Worm (Caenorhabditis elegans) whole organism, L4 larva: ENCODE measurements around the gene Y34B4A.7.
A peak's percentile ranks its signal among the peaks of the same experiment; 100 is the strongest.

Experiments
- F26F4.8 ChIP-seq: fragments of 200-800 bp; sonication (Bioruptor generic); conservative IDR thresholded peaks from 2 replicates; pipeline ENCODE4 v1.3.6; 2022; ENCODE audit warnings: missing genetic modification characterization, missing compliant biosample characterization
- F44E2.7 ChIP-seq: fragments of 200-800 bp; sonication (Bioruptor generic); IDR thresholded peaks from 2 replicates; pipeline ENCODE4 v2.1.2; 2022; ENCODE audit warnings: missing genetic modification characterization, missing compliant biosample characterization
- F49E8.2 ChIP-seq: sonication (generic microtip); optimal IDR thresholded peaks from 2 replicates; lab custom pipeline; 2016; ENCODE audit warnings: missing compliant biosample characterization, mild to moderate bottlenecking, missing genetic modification characterization, borderline replicate concordance
- R02D3.7 ChIP-seq: fragments of 150-350 bp; sonication (generic microtip); optimal IDR thresholded peaks from 3 replicates; lab custom pipeline; 2014; ENCODE audit warnings: missing biosample characterization, missing genetic modification characterization
- ZK546.5 ChIP-seq, 2 experiments: sonication (generic microtip); optimal IDR thresholded peaks; 2 replicates each; lab custom pipeline; 2017; ENCODE audit warnings: missing biosample characterization in 2 of 2, missing genetic modification characterization in 2 of 2
- aha-1 ChIP-seq: fragments of 150-350 bp; peaks from one replicate; lab custom pipeline; 2014; ENCODE audit warnings: missing biosample characterization, missing genetic modification characterization
- ama-1 ChIP-seq: fragments of 150-350 bp; optimal IDR thresholded peaks from 2 replicates; lab custom pipeline; 2014; ENCODE audit warnings: inconsistent platforms, mixed read lengths
- ceh-82 ChIP-seq: sonication (generic microtip); optimal IDR thresholded peaks from 2 replicates; lab custom pipeline; 2017; ENCODE audit warnings: missing biosample characterization, missing genetic modification characterization
- cey-2 ChIP-seq: sonication (generic microtip); optimal IDR thresholded peaks from 3 replicates; lab custom pipeline; 2017; ENCODE audit warnings: missing genetic modification characterization, mild to moderate bottlenecking, missing compliant biosample characterization, antibody characterized with exemption, borderline replicate concordance; ENCODE audit not compliant: insufficient read depth
- daf-16 ChIP-seq, 3 experiments: sonication (generic microtip); optimal IDR thresholded peaks; 2 replicates each; lab custom pipeline; 2016 to 2017; ENCODE audit warnings: missing genetic modification characterization in 3 of 3, missing genetic modification reagents in 3 of 3, mild to moderate bottlenecking in 2 of 3, missing compliant biosample characterization in 2 of 3, missing biosample characterization in 1 of 3, moderate library complexity in 1 of 3
- dmd-6 ChIP-seq: fragments of 200-800 bp; sonication (Bioruptor generic); IDR thresholded peaks from 2 replicates; pipeline ENCODE4 v1.3.6; 2022; ENCODE audit warnings: missing genetic modification reagents, missing genetic modification characterization, missing compliant biosample characterization
- dmd-8 ChIP-seq: fragments of 200-800 bp; sonication (Bioruptor generic); IDR thresholded peaks from 2 replicates; pipeline ENCODE4 v1.3.6; 2022; ENCODE audit warnings: missing genetic modification characterization, missing compliant biosample characterization
- dmd-9 ChIP-seq: fragments of 200-800 bp; sonication (Bioruptor generic); IDR thresholded peaks from 2 replicates; pipeline ENCODE4 v1.3.6; 2022; ENCODE audit warnings: missing genetic modification reagents, missing genetic modification characterization, missing compliant biosample characterization
- dpl-1 ChIP-seq: fragments of 150-350 bp; optimal IDR thresholded peaks from 2 replicates; lab custom pipeline; 2014; ENCODE audit warnings: missing biosample characterization, missing genetic modification reagents, missing genetic modification characterization
- duxl-1 ChIP-seq: sonication (generic microtip); optimal IDR thresholded peaks from 2 replicates; lab custom pipeline; 2016; ENCODE audit warnings: mild to moderate bottlenecking, missing genetic modification characterization, moderate library complexity, missing compliant biosample characterization; ENCODE audit not compliant: poor library complexity
- dve-1 ChIP-seq: sonication (generic microtip); optimal IDR thresholded peaks from 2 replicates; lab custom pipeline; 2017; ENCODE audit warnings: antibody characterized with exemption, mild to moderate bottlenecking, missing genetic modification characterization, missing compliant biosample characterization; ENCODE audit not compliant: insufficient read depth
- fkh-10 ChIP-seq: fragments of 150-350 bp; optimal IDR thresholded peaks from 2 replicates; lab custom pipeline; 2014; ENCODE audit warnings: missing biosample characterization, missing genetic modification reagents, missing genetic modification characterization
- gei-8 ChIP-seq: fragments of 200-800 bp; sonication (Bioruptor generic); optimal IDR thresholded peaks from 2 replicates; lab custom pipeline; 2018; ENCODE audit warnings: mild to moderate bottlenecking, missing genetic modification characterization, missing compliant biosample characterization
- hlh-11 ChIP-seq: fragments of 200-800 bp; sonication (Bioruptor generic); optimal IDR thresholded peaks from 2 replicates; lab custom pipeline; 2018; ENCODE audit warnings: mild to moderate bottlenecking, missing genetic modification characterization, missing compliant biosample characterization
- hlh-30 ChIP-seq: sonication (generic microtip); optimal IDR thresholded peaks from 2 replicates; lab custom pipeline; 2017; ENCODE audit warnings: antibody characterized with exemption, mild to moderate bottlenecking, missing genetic modification characterization, missing compliant biosample characterization; ENCODE audit not compliant: insufficient read depth
- jun-1 ChIP-seq: fragments of 150-350 bp; optimal IDR thresholded peaks from 2 replicates; lab custom pipeline; 2014; ENCODE audit warnings: missing biosample characterization, missing genetic modification reagents, missing genetic modification characterization
- lin-1 ChIP-seq: fragments of 200-800 bp; sonication (Bioruptor generic); IDR thresholded peaks from 2 replicates; pipeline ENCODE4 v1.3.6; 2022; ENCODE audit warnings: missing genetic modification reagents, missing genetic modification characterization, missing compliant biosample characterization
- lin-38 ChIP-seq: fragments of 200-800 bp; sonication (Bioruptor generic); IDR thresholded peaks from 2 replicates; pipeline ENCODE4 v1.3.6; 2022; ENCODE audit warnings: missing genetic modification reagents, missing genetic modification characterization, missing compliant biosample characterization
- lin-39 ChIP-seq: fragments of 150-350 bp; optimal IDR thresholded peaks from 2 replicates; lab custom pipeline; 2014; ENCODE audit warnings: missing biosample characterization, missing genetic modification reagents, missing genetic modification characterization
- mdl-1 ChIP-seq, 2 experiments: fragments of 150-350 bp in 1 of 2; sonication (generic microtip) in 1 of 2; optimal IDR thresholded peaks; 2 replicates each; lab custom pipeline; 2014 to 2017; ENCODE audit warnings: missing biosample characterization in 2 of 2, missing genetic modification characterization in 2 of 2
- mep-1 ChIP-seq: fragments of 150-350 bp; sonication (generic microtip); optimal IDR thresholded peaks from 3 replicates; lab custom pipeline; 2014; ENCODE audit warnings: missing biosample characterization, missing genetic modification characterization
- mes-2 ChIP-seq: sonication (generic microtip); optimal IDR thresholded peaks from 2 replicates; lab custom pipeline; 2016; ENCODE audit warnings: missing genotype, mild to moderate bottlenecking, missing genetic modification characterization, missing compliant biosample characterization; ENCODE audit not compliant: poor library complexity, severe bottlenecking
- mxl-3 ChIP-seq: fragments of 200-800 bp; sonication (Bioruptor generic); optimal IDR thresholded peaks from 2 replicates; lab custom pipeline; 2018; ENCODE audit warnings: mild to moderate bottlenecking, missing genetic modification characterization, missing compliant biosample characterization
- nhr-10 ChIP-seq: fragments of 150-350 bp; optimal IDR thresholded peaks from 2 replicates; lab custom pipeline; 2014; ENCODE audit warnings: missing biosample characterization, missing genetic modification characterization
- nhr-102 ChIP-seq: sonication (generic microtip); optimal IDR thresholded peaks from 2 replicates; lab custom pipeline; 2016; ENCODE audit warnings: mild to moderate bottlenecking, missing genetic modification characterization, moderate library complexity, missing compliant biosample characterization
- nhr-28 ChIP-seq: fragments of 150-350 bp; optimal IDR thresholded peaks from 2 replicates; lab custom pipeline; 2014; ENCODE audit warnings: missing biosample characterization, missing genetic modification characterization
- nhr-41 ChIP-seq: fragments of 200-800 bp; sonication (Bioruptor generic); IDR thresholded peaks from 2 replicates; pipeline ENCODE4 v1.3.6; 2022; ENCODE audit warnings: missing genetic modification reagents, missing genetic modification characterization, missing compliant biosample characterization
- php-3 ChIP-seq: fragments of 200-800 bp; sonication (Bioruptor generic); IDR thresholded peaks from 2 replicates; pipeline ENCODE4 v1.3.6; 2022; ENCODE audit warnings: missing genetic modification reagents, missing genetic modification characterization, missing compliant biosample characterization
- pqm-1 ChIP-seq: sonication (generic microtip); optimal IDR thresholded peaks from 2 replicates; lab custom pipeline; 2017; ENCODE audit warnings: missing biosample characterization, missing genetic modification characterization
- spr-1 ChIP-seq: sonication (generic microtip); optimal IDR thresholded peaks from 2 replicates; lab custom pipeline; 2016; ENCODE audit warnings: mild to moderate bottlenecking, missing genetic modification characterization, missing compliant biosample characterization
- spr-3 ChIP-seq: fragments of 200-800 bp; sonication (Bioruptor generic); optimal IDR thresholded peaks from 2 replicates; lab custom pipeline; 2018; ENCODE audit warnings: mild to moderate bottlenecking, missing genetic modification characterization, missing compliant biosample characterization
- tra-1 ChIP-seq: fragments of 200-800 bp; sonication (Bioruptor generic); IDR thresholded peaks from 2 replicates; pipeline ENCODE4 v1.3.6; 2022; ENCODE audit warnings: missing genetic modification reagents, missing genetic modification characterization, missing compliant biosample characterization
- unc-62 ChIP-seq, 3 experiments: fragments of 150-350 bp in 1 of 3; sonication (generic microtip); optimal IDR thresholded peaks in 2 of 3; peaks in 1 of 3; 1 replicate in 1 of 3; 2 replicates in 2 of 3; lab custom pipeline; 2014 to 2017; ENCODE audit warnings: missing biosample characterization in 3 of 3, missing genetic modification characterization in 3 of 3, missing genetic modification reagents in 3 of 3, missing genotype in 1 of 3
- zfp-2 ChIP-seq: sonication (generic microtip); optimal IDR thresholded peaks from 2 replicates; lab custom pipeline; 2016; ENCODE audit warnings: mild to moderate bottlenecking, missing genetic modification characterization, missing compliant biosample characterization

The Y34B4A.7 gene

DNA sequence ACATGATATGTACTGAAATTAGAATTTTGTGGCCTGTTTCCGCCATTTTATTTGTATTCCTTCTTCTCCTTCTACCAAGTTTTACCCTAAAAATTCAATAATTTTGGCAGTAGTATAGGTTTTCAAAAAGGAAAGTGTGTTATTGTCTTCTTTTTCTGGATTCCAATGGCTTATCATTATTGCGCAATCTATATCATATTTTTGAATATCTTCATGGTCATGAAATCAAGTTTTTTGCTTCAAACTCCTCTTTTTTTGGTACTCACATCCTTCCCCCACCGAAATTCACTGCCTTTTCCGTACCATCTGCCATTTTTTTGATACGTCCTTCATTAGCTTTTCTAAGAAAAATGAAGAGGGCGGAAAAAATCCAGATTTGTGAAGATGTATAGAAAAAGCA, 4.6 kb downstream of the Y34B4A.7 start:
- TF ChIP-seq dve-1 (tag; lab: Kevin White, UChicago), result no peak
- TF ChIP-seq aha-1 (tag; lab: Kevin White, UChicago), result peak; percentile 63
- TF ChIP-seq zfp-2 (tag; lab: Kevin White, UChicago), result no peak

DNA sequence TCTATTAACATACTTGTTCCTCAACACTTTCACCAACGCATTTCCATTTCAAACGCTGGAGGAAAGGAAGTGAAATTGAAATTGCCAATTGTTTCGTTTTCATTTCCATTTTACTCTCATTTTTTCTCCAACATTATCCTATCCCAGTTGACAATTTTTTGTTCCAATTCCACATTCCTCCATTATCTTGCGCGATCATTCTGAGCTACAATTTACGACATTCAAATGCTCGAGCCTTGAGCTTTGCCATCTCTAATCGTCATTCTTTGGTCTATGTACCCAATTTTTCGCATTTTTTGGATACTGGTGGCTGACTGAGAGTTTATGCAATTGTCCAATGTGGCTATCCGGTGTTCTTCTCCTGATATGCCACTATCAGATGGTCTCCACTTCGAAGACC, 5.5 kb downstream of the Y34B4A.7 start, which contains the start of gene Y34B4A.10:
TSS of gene Y34B4A.10 (plus strand) at position 301 of the 400 bp plus-strand sequence.
- TF ChIP-seq unc-62 (GFP tag; optimal IDR thresholded peaks at IDR 0.05 in 1 of 2; lab: Kevin White, UChicago), result peak in 1 of 2 experiments; percentile 6
- no peak for TF ChIP-seq unc-62 (tag; optimal IDR thresholded peaks at IDR 0.05; lab: Kevin White, UChicago)
- TF ChIP-seq jun-1, result no peak
- TF ChIP-seq, all 104 proteins: peak for 1

ce11 chrX:5252798-5253197, 8.7 kb downstream of the Y34B4A.7 start, which contains the start of gene nspg-14:
Gene nspg-14 (plus strand): TSS chrX:5253047.
- peak; percentile 83 for TF ChIP-seq pqm-1 (tag; lab: Kevin White, UChicago)
- TF ChIP-seq daf-16 (GFP tag; optimal IDR thresholded peaks at IDR 0.05; lab: Kevin White, UChicago), result no peak
- peak; percentile 69 for TF ChIP-seq daf-16 (tag; optimal IDR thresholded peaks at IDR 0.05; lab: Kevin White, UChicago)
- peak; percentile 75 for TF ChIP-seq hlh-11 (tag; lab: Kevin White, UChicago)
- no peak for TF ChIP-seq ZK546.5 (tag; optimal IDR thresholded peaks at IDR 0.05; lab: Kevin White, UChicago)
- TF ChIP-seq spr-1, result peak; percentile 31
- peak; percentile 36 for TF ChIP-seq mxl-3 (GFP tag; lab: Kevin White, UChicago)
- TF ChIP-seq mes-2, result peak; percentile 41
- peak; percentile 33 for TF ChIP-seq dve-1 (tag; lab: Kevin White, UChicago)
- no peak for TF ChIP-seq dmd-8
- TF ChIP-seq hlh-30 (tag; lab: Kevin White, UChicago), result peak; percentile 2
- TF ChIP-seq php-3 (GFP tag; lab: Robert Waterston, UW), result peak; percentile 69
- 0 out of 2 replicates have a peak, but pooled peaks have one; percentile 12 for TF ChIP-seq tra-1 (GFP tag; lab: Robert Waterston, UW)
- no peak for TF ChIP-seq fkh-10
- TF ChIP-seq lin-1 (GFP tag; lab: Robert Waterston, UW), result peak; percentile 69; the same call in 1 of the 2 replicates
- TF ChIP-seq gei-8 (GFP tag; lab: Kevin White, UChicago), result no peak
- TF ChIP-seq nhr-28 (tag; lab: Kevin White, UChicago), result peak; percentile 73
- peak in 1 of 2 experiments; percentile 21 for TF ChIP-seq mdl-1 (tag; optimal IDR thresholded peaks at IDR 0.05; lab: Kevin White, UChicago)
- no peak for TF ChIP-seq ceh-82 (tag; lab: Kevin White, UChicago)
- TF ChIP-seq mep-1, result peak; percentile 20
- TF ChIP-seq dmd-6 (GFP tag; lab: Robert Waterston, UW), result peak; percentile 74

DNA sequence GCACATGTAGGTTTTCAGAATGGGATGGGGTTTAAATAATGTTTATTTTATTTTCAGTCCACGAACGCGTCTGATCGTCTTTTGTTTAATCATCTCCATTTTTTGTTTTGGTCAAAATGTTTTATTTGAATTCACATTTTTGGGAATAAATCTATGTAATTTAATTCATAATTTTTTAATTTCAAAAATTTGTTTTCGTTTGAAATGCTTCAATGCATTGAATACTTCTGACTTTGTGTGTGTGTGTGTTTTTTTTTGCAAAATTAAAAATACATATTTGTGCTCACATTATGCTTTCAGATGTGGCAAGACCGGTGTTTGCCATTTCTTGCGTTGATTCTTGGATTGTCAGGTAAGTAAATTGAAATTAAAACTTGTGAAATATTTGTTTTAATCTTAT, 10.8 kb downstream of the Y34B4A.7 start, which contains the start of gene nspg-13:
TSS of gene nspg-13 (plus strand) at position 301 of the 400 bp plus-strand sequence.
- TF ChIP-seq lin-38 (GFP tag; lab: Robert Waterston, UW) (no peak), R02D3.7 (tag; lab: Kevin White, UChicago) (no peak), nhr-10 (tag; lab: Kevin White, UChicago) (no peak), hlh-11 (tag; lab: Kevin White, UChicago) (no peak), lin-1 (GFP tag; lab: Robert Waterston, UW) (no peak), mep-1 (no peak), ama-1 (lab: Kevin White, UChicago) (no peak), spr-3 (GFP tag; lab: Kevin White, UChicago) (no peak), spr-1 (no peak), nhr-41 (GFP tag; lab: Robert Waterston, UW) (no peak), F49E8.2 (tag; lab: Kevin White, UChicago) (no peak), lin-39 (tag; lab: Kevin White, UChicago) (no peak), cey-2 (tag; lab: Kevin White, UChicago) (no peak), F44E2.7 (GFP tag; lab: Robert Waterston, UW) (no peak), nhr-102 (tag; lab: Kevin White, UChicago) (no peak), dmd-9 (no peak), dpl-1 (GFP tag; lab: Kevin White, UChicago) (no peak), duxl-1 (tag; lab: Kevin White, UChicago) (no peak), F26F4.8 (no peak), zfp-2 (tag; lab: Kevin White, UChicago) (no peak)
- TF ChIP-seq, all 104 proteins: peak for 0
